Worm (Caenorhabditis elegans) whole organism, midembryonic: ENCODE measurements around the gene ZK353.2.

Experiments
- cog-1 ChIP-seq: sonication (generic microtip); optimal IDR thresholded peaks from 2 replicates; lab custom pipeline; 2016; ENCODE audit warnings: missing genetic modification characterization, missing compliant biosample characterization
- flt-1 ChIP-seq: fragments of 200-800 bp; sonication (Bioruptor generic); IDR thresholded peaks from 2 replicates; pipeline ENCODE4 v1.3.6; 2022; ENCODE audit warnings: missing genetic modification characterization, missing compliant biosample characterization
- klf-2 ChIP-seq: fragments of 200-800 bp; sonication (Bioruptor generic); conservative IDR thresholded peaks from 2 replicates; pipeline ENCODE4 v1.3.6; 2022; ENCODE audit warnings: missing genetic modification reagents, missing genetic modification characterization, missing compliant biosample characterization
- ref-1 ChIP-seq: fragments of 200-800 bp; sonication (Bioruptor generic); conservative IDR thresholded peaks from 2 replicates; pipeline ENCODE4 v1.3.6; 2022; ENCODE audit warnings: missing genetic modification reagents, missing genetic modification characterization, missing compliant biosample characterization
- tab-1 ChIP-seq: fragments of 200-800 bp; sonication (Bioruptor generic); IDR thresholded peaks from 2 replicates; pipeline ENCODE4 v1.3.6; 2022; ENCODE audit warnings: missing genetic modification characterization, missing compliant biosample characterization
- ztf-23 ChIP-seq: fragments of 200-800 bp; sonication (Bioruptor generic); IDR thresholded peaks from 2 replicates; pipeline ENCODE4 v1.3.6; 2022; ENCODE audit warnings: missing genetic modification reagents, missing genetic modification characterization, missing compliant biosample characterization
- ztf-29 ChIP-seq: fragments of 200-800 bp; sonication (Bioruptor generic); IDR thresholded peaks from 2 replicates; pipeline ENCODE4 v1.3.6; 2022; ENCODE audit warnings: missing genetic modification reagents, missing genetic modification characterization, missing compliant biosample characterization

- TF ChIP-seq flt-1 (GFP tag; lab: Robert Waterston, UW), result no peak
- no peak for TF ChIP-seq ztf-29 (GFP tag; lab: Robert Waterston, UW)
- TF ChIP-seq klf-2 (GFP tag; lab: Robert Waterston, UW), result no peak
- TF ChIP-seq tab-1 (GFP tag; lab: Robert Waterston, UW), result no peak
- TF ChIP-seq ref-1 (GFP tag; lab: Robert Waterston, UW), result no peak
- TF ChIP-seq ztf-23, result no peak
- TF ChIP-seq cog-1 (tag; lab: Kevin White, UChicago), result no peak
These were observed 30.5 kb downstream of the ZK353.2 start, which contains the start of gene ZK1236.1 for ce11 chrIII:8429035-8429434.
